Worm (Caenorhabditis elegans) whole organism, young adult: ENCODE data around the gene B0336.13.

Experiments used
- B0019.2 ChIP-seq: fragments of 200-800 bp; sonication (Bioruptor generic); conservative IDR thresholded peaks from 2 replicates; pipeline ENCODE4 v1.3.6; 2022; ENCODE audit warnings: missing genetic modification reagents, missing genetic modification characterization, missing compliant biosample characterization
- F10E7.11 ChIP-seq: sonication (generic microtip); optimal IDR thresholded peaks from 2 replicates; lab custom pipeline; 2017; ENCODE audit warnings: mild to moderate bottlenecking, missing genetic modification characterization, moderate library complexity, missing compliant biosample characterization
- akir-1 ChIP-seq: fragments of 200-800 bp; sonication (Bioruptor generic); optimal IDR thresholded peaks from 2 replicates; lab custom pipeline; 2018; ENCODE audit warnings: mild to moderate bottlenecking, missing genetic modification characterization, moderate library complexity, missing compliant biosample characterization
- ama-1 ChIP-seq, 3 experiments: fragments of 150-350 bp in 1 of 3; sonication (generic microtip) in 2 of 3; optimal IDR thresholded peaks; 2 replicates each; lab custom pipeline; 2014 to 2018; ENCODE audit warnings: missing biosample characterization in 2 of 3, missing genetic modification characterization in 2 of 3, missing genetic modification reagents in 2 of 3
- ceh-27 ChIP-seq: fragments of 200-800 bp; sonication (Bioruptor generic); optimal IDR thresholded peaks from 2 replicates; lab custom pipeline; 2018; ENCODE audit warnings: mild to moderate bottlenecking, missing genetic modification characterization, moderate library complexity, missing compliant biosample characterization
- dox-1 ChIP-seq: fragments of 200-800 bp; sonication (Bioruptor generic); IDR thresholded peaks from 2 replicates; pipeline ENCODE4 v1.3.6; 2022; ENCODE audit warnings: missing genetic modification reagents, missing genetic modification characterization, missing compliant biosample characterization
- let-526 ChIP-seq: fragments of 200-800 bp; sonication (Bioruptor generic); IDR thresholded peaks from 2 replicates; pipeline ENCODE4 v1.3.6; 2022; ENCODE audit warnings: missing genetic modification reagents, missing genetic modification characterization, missing compliant biosample characterization
- madf-8 ChIP-seq: fragments of 200-800 bp; sonication (Bioruptor generic); conservative IDR thresholded peaks from 2 replicates; pipeline ENCODE4 v1.3.6; 2022; ENCODE audit warnings: missing genetic modification reagents, missing genetic modification characterization, missing compliant biosample characterization
- nfya-1 ChIP-seq: sonication (generic microtip); optimal IDR thresholded peaks from 2 replicates; lab custom pipeline; 2017; ENCODE audit warnings: antibody characterized with exemption, missing compliant biosample characterization, missing genetic modification characterization, borderline replicate concordance; ENCODE audit not compliant: insufficient read depth
- nhr-179 ChIP-seq: sonication (generic microtip); optimal IDR thresholded peaks from 2 replicates; lab custom pipeline; 2016; ENCODE audit warnings: mild to moderate bottlenecking, missing genetic modification characterization, missing compliant biosample characterization
- pbrm-1 ChIP-seq: fragments of 200-800 bp; sonication (Bioruptor generic); IDR thresholded peaks from 2 replicates; pipeline ENCODE4 v1.3.6; 2022; ENCODE audit warnings: missing genetic modification reagents, missing genetic modification characterization, missing compliant biosample characterization
- ztf-6 ChIP-seq: fragments of 200-800 bp; sonication (Bioruptor generic); IDR thresholded peaks from 2 replicates; pipeline ENCODE4 v1.3.6; 2022; ENCODE audit warnings: missing genetic modification reagents, missing genetic modification characterization, missing compliant biosample characterization

DNA sequence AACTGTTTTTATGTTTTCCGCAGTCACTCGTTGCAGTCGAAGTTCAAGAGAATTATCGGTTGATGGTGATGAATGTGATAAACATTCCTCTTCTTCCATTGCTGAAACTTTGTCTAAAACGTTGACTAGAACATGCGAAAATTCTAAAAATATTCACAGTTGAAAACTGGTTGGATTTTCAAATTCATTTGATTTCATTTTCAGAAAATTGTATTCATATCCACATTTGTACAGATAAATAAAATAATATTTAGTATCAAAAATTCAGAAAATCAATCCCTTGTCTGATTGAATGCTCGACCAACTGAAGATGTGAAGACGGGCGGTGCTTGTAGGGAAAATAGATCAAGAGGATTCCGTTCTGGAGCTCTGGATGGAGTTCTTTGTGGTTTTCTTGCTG lies 16.0 kb upstream of the B0336.13 start, which contains the start of gene F54E7.9:
- no peak for TF ChIP-seq dox-1 (GFP tag; lab: Robert Waterston, UW)
- TF ChIP-seq ama-1 (optimal IDR thresholded peaks at IDR 0.05; lab: Kevin White, UChicago), result no peak
- TF ChIP-seq ama-1 (GFP tag; optimal IDR thresholded peaks at IDR 0.05; lab: Kevin White, UChicago), result no peak
- TF ChIP-seq nhr-179 (tag; lab: Kevin White, UChicago), result no peak
- no peak for TF ChIP-seq let-526
- no peak for TF ChIP-seq akir-1 (GFP tag; lab: Kevin White, UChicago)
- no peak for TF ChIP-seq F10E7.11 (tag; lab: Kevin White, UChicago)
- TF ChIP-seq ztf-6 (GFP tag; lab: Robert Waterston, UW), result no peak
- TF ChIP-seq pbrm-1 (GFP tag; lab: Robert Waterston, UW), result no peak
- no peak for TF ChIP-seq nfya-1 (tag; lab: Kevin White, UChicago)
- no peak for TF ChIP-seq B0019.2 (GFP tag; lab: Robert Waterston, UW)
- TF ChIP-seq ceh-27 (GFP tag; lab: Kevin White, UChicago), result no peak
- TF ChIP-seq madf-8 (GFP tag; lab: Robert Waterston, UW), result no peak
